Fruit fly (Drosophila melanogaster): ENCODE results near the gene CG3061.
A peak's percentile ranks its signal among the peaks of the same experiment; 100 is the strongest.

The CG3061 gene

dm6 chr3R:14056320-14057053 lies 24.3 kb downstream of the CG3061 start, which contains the start of gene foxo (continued):
- no peak for TF ChIP-seq Bteb2 (GFP tag; optimal IDR thresholded peaks at IDR 0.05)
- TF ChIP-seq CG11093 (GFP tag; IDR thresholded peaks at IDR 0.05): no peak
- TF ChIP-seq dysf (GFP tag; IDR thresholded peaks at IDR 0.05): peak; percentile 76; the same call in 2 of the 3 replicates
- peak; percentile 88 for TF ChIP-seq CG13424 (tag; optimal IDR thresholded peaks at IDR 0.05)
- TF ChIP-seq usp (GFP tag; optimal IDR thresholded peaks at IDR 0.05): no peak
- no peak for TF ChIP-seq B-H1 (GFP tag; IDR thresholded peaks at IDR 0.05)
- TF ChIP-seq btn (GFP tag; optimal IDR thresholded peaks at IDR 0.05): no peak
- no peak for TF ChIP-seq bigmax (GFP tag; optimal IDR thresholded peaks at IDR 0.05)
- TF ChIP-seq CG12155 (GFP tag; optimal IDR thresholded peaks at IDR 0.05): peak; percentile 63
- no peak for TF ChIP-seq CG4360 (GFP tag; IDR thresholded peaks at IDR 0.05)
- peak; percentile 67; the same call in 2 of the 4 replicates for TF ChIP-seq chinmo (GFP tag; IDR thresholded peaks at IDR 0.05; ENCODE audit: partially characterized antibody)
- no peak; the same call in 3 of the 4 replicates for TF ChIP-seq Gug (GFP tag; IDR thresholded peaks at IDR 0.05)
- no peak for TF ChIP-seq Dref (GFP tag; IDR thresholded peaks at IDR 0.05)
- TF ChIP-seq Spps (tag; optimal IDR thresholded peaks at IDR 0.05): peak; percentile 55
- TF ChIP-seq jing (GFP tag; optimal IDR thresholded peaks at IDR 0.05): peak; percentile 9
- no peak for TF ChIP-seq Kr (GFP tag; optimal IDR thresholded peaks at IDR 0.05)
- TF ChIP-seq CG10274 (GFP tag; optimal IDR thresholded peaks at IDR 0.05): peak; percentile 63
- peak; percentile 8 for TF ChIP-seq Max (GFP tag; optimal IDR thresholded peaks at IDR 0.05)
- TF ChIP-seq org-1 (GFP tag; optimal IDR thresholded peaks at IDR 0.05): peak; percentile 82
- peak; percentile 27; the same call in 1 of the 2 replicates for TF ChIP-seq CG4404 (GFP tag; IDR thresholded peaks at IDR 0.05)
- TF ChIP-seq NC2β (GFP tag; optimal IDR thresholded peaks at IDR 0.05): no peak
- peak; percentile 36; the same call in 1 of the 2 replicates for TF ChIP-seq ssp (GFP tag; IDR thresholded peaks at IDR 0.05)
- TF ChIP-seq CG3065 (GFP tag; optimal IDR thresholded peaks at IDR 0.05): peak; percentile 14
- no peak for TF ChIP-seq pita (GFP tag; optimal IDR thresholded peaks at IDR 0.05)
- TF ChIP-seq Sin3A (optimal IDR thresholded peaks at IDR 0.05): no peak
- no peak for TF ChIP-seq CG16779 (GFP tag; IDR thresholded peaks at IDR 0.05)
- peak; percentile 59 for TF ChIP-seq Chrac-16 (GFP tag; optimal IDR thresholded peaks at IDR 0.05)
- peak; percentile 17 for TF ChIP-seq Lhr (GFP tag; optimal IDR thresholded peaks at IDR 0.05)
- peak; percentile 41 for TF ChIP-seq HLHmδ (GFP tag; optimal IDR thresholded peaks at IDR 0.05)
- 0 out of 2 replicates have a peak, but pooled peaks have one; percentile 48 for TF ChIP-seq ranshi (GFP tag; IDR thresholded peaks at IDR 0.05)
- no peak for TF ChIP-seq cad (GFP tag; optimal IDR thresholded peaks at IDR 0.05)
- no peak; the same call in 1 of the 2 replicates for TF ChIP-seq CG4730 (GFP tag; IDR thresholded peaks at IDR 0.05)
- TF ChIP-seq D19A (tag; optimal IDR thresholded peaks at IDR 0.05): peak; percentile 81
- TF ChIP-seq disco-r (GFP tag; optimal IDR thresholded peaks at IDR 0.05): no peak
- TF ChIP-seq fd96Cb (tag; optimal IDR thresholded peaks at IDR 0.05): peak; percentile 81
- no peak for TF ChIP-seq tll (GFP tag; optimal IDR thresholded peaks at IDR 0.05)
- peak; percentile 37; the same call in 1 of the 2 replicates for TF ChIP-seq MBD-R2 (GFP tag; IDR thresholded peaks at IDR 0.05)
- peak; percentile 76 for TF ChIP-seq CG32532 (GFP tag; IDR thresholded peaks at IDR 0.05)
- peak; percentile 78 for TF ChIP-seq Hr3 (GFP tag; optimal IDR thresholded peaks at IDR 0.05)
- TF ChIP-seq Fer2 (tag; optimal IDR thresholded peaks at IDR 0.05): peak; percentile 45
- TF ChIP-seq hbn (GFP tag; IDR thresholded peaks at IDR 0.05; ENCODE audit: partially characterized antibody): no peak
- peak; percentile 93 for TF ChIP-seq CG7839 (tag; optimal IDR thresholded peaks at IDR 0.05)
- no peak for TF ChIP-seq bowl (GFP tag; IDR thresholded peaks at IDR 0.05)
